Fruit fly (Drosophila melanogaster) whole organism, embryonic: Measurements from ENCODE around the gene CG17777.

Experiments used
- Aef1 ChIP-seq: fragments of 200-800 bp; sonication (Bioruptor generic); IDR thresholded peaks from 3 replicates; pipeline ENCODE4 v1.3.6; 2022; ENCODE audit warnings: missing biosample characterization, missing genetic modification characterization
- B-H1 ChIP-seq: fragments of 200-800 bp; sonication (Bioruptor generic); IDR thresholded peaks from 3 replicates; pipeline ENCODE4 v1.3.6; 2022; ENCODE audit warnings: missing biosample characterization, missing genetic modification characterization
- BEAF-32 ChIP-seq: fragments of 200-800 bp; sonication (Bioruptor generic); optimal IDR thresholded peaks from 3 replicates; lab custom pipeline; 2017; ENCODE audit warnings: missing biosample characterization, missing genetic modification characterization, mild to moderate bottlenecking, moderate library complexity, missing genetic modification reagents
- Bteb2 ChIP-seq: fragments of 200-800 bp; sonication (Bioruptor generic); optimal IDR thresholded peaks from 2 replicates; lab custom pipeline; 2016; ENCODE audit warnings: missing biosample characterization, missing genetic modification characterization
- CG12155 ChIP-seq: fragments of 200-800 bp; sonication (Bioruptor generic); optimal IDR thresholded peaks from 3 replicates; lab custom pipeline; 2016; ENCODE audit warnings: missing biosample characterization, missing genetic modification characterization
- CG14441 ChIP-seq: fragments of 200-800 bp; sonication (Bioruptor generic); IDR thresholded peaks from 2 replicates; pipeline ENCODE4 v1.3.6; 2022; ENCODE audit warnings: missing biosample characterization, missing genetic modification characterization
- CG15269 ChIP-seq: fragments of 200-800 bp; sonication (Bioruptor generic); optimal IDR thresholded peaks from 2 replicates; lab custom pipeline; 2018; ENCODE audit warnings: missing biosample characterization, mild to moderate bottlenecking, missing genetic modification characterization, moderate library complexity
- CG16813 ChIP-seq: fragments of 200-800 bp; sonication (Bioruptor generic); IDR thresholded peaks from 3 replicates; pipeline ENCODE4 v1.3.6; 2022; ENCODE audit warnings: missing biosample characterization, missing genetic modification characterization; ENCODE audit not compliant: partially characterized antibody
- CG16863 ChIP-seq: fragments of 200-800 bp; sonication (Bioruptor generic); optimal IDR thresholded peaks from 3 replicates; lab custom pipeline; 2016; ENCODE audit warnings: missing biosample characterization, missing genetic modification characterization
- CG17361 ChIP-seq: fragments of 200-800 bp; sonication (Bioruptor generic); IDR thresholded peaks from 3 replicates; pipeline ENCODE4 v1.3.6; 2022; ENCODE audit warnings: missing biosample characterization, missing genetic modification characterization
- CG1792 ChIP-seq: fragments of 200-800 bp; sonication (Bioruptor generic); optimal IDR thresholded peaks from 2 replicates; lab custom pipeline; 2016; ENCODE audit warnings: missing biosample characterization, missing genetic modification characterization
- CG1832 ChIP-seq: fragments of 200-800 bp; sonication (Bioruptor generic); optimal IDR thresholded peaks from 2 replicates; lab custom pipeline; 2017; ENCODE audit warnings: missing biosample characterization, mild to moderate bottlenecking, missing genetic modification characterization, inconsistent platforms
- CG2202 ChIP-seq: fragments of 200-800 bp; sonication (Bioruptor generic); optimal IDR thresholded peaks from 2 replicates; lab custom pipeline; 2018; ENCODE audit warnings: missing biosample characterization, mild to moderate bottlenecking, missing genetic modification characterization
- CG31441 ChIP-seq: fragments of 200-800 bp; sonication (Bioruptor generic); IDR thresholded peaks from 2 replicates; pipeline ENCODE4 v1.3.6; 2022; ENCODE audit warnings: missing biosample characterization, missing genetic modification characterization
- CG3407 ChIP-seq: fragments of 200-800 bp; sonication (Bioruptor generic); optimal IDR thresholded peaks from 2 replicates; lab custom pipeline; 2018; ENCODE audit warnings: missing biosample characterization, mild to moderate bottlenecking, missing genetic modification characterization
- CG34376 ChIP-seq: fragments of 200-800 bp; sonication (Bioruptor generic); optimal IDR thresholded peaks from 2 replicates; lab custom pipeline; 2018; ENCODE audit warnings: missing biosample characterization, mild to moderate bottlenecking, missing genetic modification characterization
- CG4328 ChIP-seq: fragments of 200-800 bp; sonication (Bioruptor generic); optimal IDR thresholded peaks from 3 replicates; lab custom pipeline; 2017; ENCODE audit warnings: missing biosample characterization, missing genetic modification reagents, missing genetic modification characterization
- CG4360 ChIP-seq: fragments of 200-800 bp; sonication (Bioruptor generic); IDR thresholded peaks from 2 replicates; pipeline ENCODE4 v1.3.6; 2022; ENCODE audit warnings: missing biosample characterization, missing genetic modification characterization
- CG4424 ChIP-seq: fragments of 200-800 bp; sonication (Bioruptor generic); optimal IDR thresholded peaks from 3 replicates; lab custom pipeline; 2016; ENCODE audit warnings: missing biosample characterization, missing genetic modification characterization
- CG9817 ChIP-seq: fragments of 200-800 bp; sonication (Bioruptor generic); optimal IDR thresholded peaks from 2 replicates; lab custom pipeline; 2018; ENCODE audit warnings: missing biosample characterization, mild to moderate bottlenecking, missing genetic modification characterization, moderate library complexity
- CHES-1-like ChIP-seq: fragments of 200-800 bp; sonication (Bioruptor generic); optimal IDR thresholded peaks from 2 replicates; lab custom pipeline; 2016; ENCODE audit warnings: missing biosample characterization, missing genetic modification characterization
- D19A ChIP-seq: fragments of 200-800 bp; optimal IDR thresholded peaks from 3 replicates; lab custom pipeline; 2019; ENCODE audit warnings: missing biosample characterization, mild to moderate bottlenecking, missing genetic modification characterization, moderate library complexity
- D19B ChIP-seq: fragments of 200-800 bp; sonication (Bioruptor generic); optimal IDR thresholded peaks from 2 replicates; lab custom pipeline; 2017; ENCODE audit warnings: missing biosample characterization, mild to moderate bottlenecking, missing genetic modification characterization
- Dip3 ChIP-seq: fragments of 200-800 bp; sonication (Bioruptor generic); optimal IDR thresholded peaks from 3 replicates; lab custom pipeline; 2016; ENCODE audit warnings: missing biosample characterization, missing genetic modification characterization
- Doc3 ChIP-seq: fragments of 200-800 bp; sonication (Bioruptor generic); IDR thresholded peaks from 3 replicates; pipeline ENCODE4 v1.3.6; 2022; ENCODE audit warnings: missing biosample characterization, missing genetic modification characterization; ENCODE audit not compliant: partially characterized antibody
- Gsc ChIP-seq: fragments of 200-800 bp; sonication (Bioruptor generic); IDR thresholded peaks from 2 replicates; pipeline ENCODE4 v1.3.6; 2022; ENCODE audit warnings: missing biosample characterization, missing genetic modification characterization
- Hmr ChIP-seq: fragments of 200-800 bp; sonication (Bioruptor generic); optimal IDR thresholded peaks from 3 replicates; lab custom pipeline; 2017; ENCODE audit warnings: mild to moderate bottlenecking, missing biosample characterization, missing genetic modification reagents, missing genetic modification characterization
- Hr51 ChIP-seq, 2 experiments: fragments of 200-800 bp; sonication (Bioruptor generic); optimal IDR thresholded peaks; 2 replicates in 1 of 2; 3 replicates in 1 of 2; lab custom pipeline; 2016 to 2018; ENCODE audit warnings: missing biosample characterization in 2 of 2, missing genetic modification characterization in 2 of 2, mild to moderate bottlenecking in 1 of 2, moderate library complexity in 1 of 2
- Ravus ChIP-seq: fragments of 200-800 bp; sonication (Bioruptor generic); IDR thresholded peaks from 2 replicates; pipeline ENCODE4 v1.3.6; 2022; ENCODE audit warnings: missing biosample characterization, missing genetic modification characterization
- Rfx ChIP-seq: fragments of 200-800 bp; sonication (Bioruptor generic); IDR thresholded peaks from 2 replicates; pipeline ENCODE4 v1.3.6; 2022; ENCODE audit warnings: missing biosample characterization, missing genetic modification characterization
- Sin3A ChIP-seq: fragments of >200 bp; optimal IDR thresholded peaks from 2 replicates; lab custom pipeline; 2018
- Tbp ChIP-seq: fragments of >200 bp; optimal IDR thresholded peaks from 2 replicates; lab custom pipeline; 2018; ENCODE audit warnings: missing biosample characterization, missing genetic modification characterization
- crol ChIP-seq: fragments of 200-800 bp; sonication (Bioruptor generic); IDR thresholded peaks from 2 replicates; pipeline ENCODE4 v1.3.6; 2022; ENCODE audit warnings: missing biosample characterization, missing genetic modification characterization
- danr ChIP-seq: fragments of 200-800 bp; sonication (Bioruptor generic); IDR thresholded peaks from 2 replicates; pipeline ENCODE4 v1.3.6; 2022; ENCODE audit warnings: missing biosample characterization, missing genetic modification characterization
- esg ChIP-seq: fragments of 200-800 bp; sonication (Bioruptor generic); conservative IDR thresholded peaks from 2 replicates; pipeline ENCODE4 v1.3.6; 2022; ENCODE audit warnings: missing biosample characterization, missing genetic modification characterization
- eyg ChIP-seq: fragments of 200-800 bp; sonication (Bioruptor generic); optimal IDR thresholded peaks from 3 replicates; lab custom pipeline; 2016; ENCODE audit warnings: missing biosample characterization, missing genetic modification characterization
- fru ChIP-seq: fragments of >200 bp; optimal IDR thresholded peaks from 2 replicates; lab custom pipeline; 2017
- gcm2 ChIP-seq: fragments of 200-800 bp; sonication (Bioruptor generic); optimal IDR thresholded peaks from 2 replicates; lab custom pipeline; 2016; ENCODE audit warnings: missing biosample characterization, missing genetic modification characterization
- grau ChIP-seq: fragments of 200-800 bp; optimal IDR thresholded peaks from 3 replicates; lab custom pipeline; 2019; ENCODE audit warnings: missing biosample characterization, mild to moderate bottlenecking, missing genetic modification characterization, moderate library complexity
- hbn ChIP-seq: fragments of 200-800 bp; sonication (Bioruptor generic); IDR thresholded peaks from 2 replicates; pipeline ENCODE4 v1.3.6; 2022; ENCODE audit warnings: missing biosample characterization, missing genetic modification characterization; ENCODE audit not compliant: partially characterized antibody
- lilli ChIP-seq: fragments of 200-800 bp; sonication (Bioruptor generic); optimal IDR thresholded peaks from 3 replicates; lab custom pipeline; 2016; ENCODE audit warnings: missing biosample characterization, missing genetic modification characterization
- nom ChIP-seq: fragments of 200-800 bp; sonication (Bioruptor generic); optimal IDR thresholded peaks from 2 replicates; lab custom pipeline; 2017; ENCODE audit warnings: missing biosample characterization, missing genetic modification characterization, mild to moderate bottlenecking, moderate library complexity, missing genetic modification reagents
- pnt ChIP-seq: fragments of 200-800 bp; sonication (Bioruptor generic); optimal IDR thresholded peaks from 3 replicates; lab custom pipeline; 2016; ENCODE audit warnings: missing biosample characterization, missing genetic modification characterization
- pum ChIP-seq: fragments of 200-800 bp; sonication (Bioruptor generic); optimal IDR thresholded peaks from 2 replicates; lab custom pipeline; 2016; ENCODE audit warnings: missing biosample characterization, missing genetic modification characterization
- slou ChIP-seq: fragments of 200-800 bp; sonication (Bioruptor generic); optimal IDR thresholded peaks from 3 replicates; lab custom pipeline; 2016; ENCODE audit warnings: missing biosample characterization, missing genetic modification characterization
- slp2 ChIP-seq: fragments of 200-800 bp; sonication (Bioruptor generic); optimal IDR thresholded peaks from 2 replicates; lab custom pipeline; 2016; ENCODE audit warnings: missing biosample characterization, missing genetic modification characterization
- sug ChIP-seq: fragments of 200-800 bp; optimal IDR thresholded peaks from 2 replicates; lab custom pipeline; 2019; ENCODE audit warnings: missing biosample characterization, mild to moderate bottlenecking, missing genetic modification characterization, moderate library complexity
- toy ChIP-seq: fragments of 200-800 bp; sonication (Bioruptor generic); IDR thresholded peaks from 2 replicates; pipeline ENCODE4 v1.3.6; 2022; ENCODE audit warnings: missing biosample characterization, missing genetic modification characterization
- twi ChIP-seq: fragments of 200-800 bp; optimal IDR thresholded peaks from 2 replicates; lab custom pipeline; 2019; ENCODE audit warnings: missing biosample characterization, mild to moderate bottlenecking, missing genetic modification characterization, moderate library complexity
- wdn ChIP-seq: fragments of 200-800 bp; sonication (Bioruptor generic); IDR thresholded peaks from 2 replicates; pipeline ENCODE4 v1.3.6; 2022; ENCODE audit warnings: missing biosample characterization, missing genetic modification characterization
- wek ChIP-seq: fragments of 200-800 bp; sonication (Bioruptor generic); optimal IDR thresholded peaks from 3 replicates; lab custom pipeline; 2018; ENCODE audit warnings: missing biosample characterization, mild to moderate bottlenecking, missing genetic modification characterization, moderate library complexity
- zfh2 ChIP-seq: fragments of 200-800 bp; sonication (Bioruptor generic); optimal IDR thresholded peaks from 2 replicates; lab custom pipeline; 2016; ENCODE audit warnings: missing biosample characterization, missing genetic modification characterization

CG17777 gene

DNA sequence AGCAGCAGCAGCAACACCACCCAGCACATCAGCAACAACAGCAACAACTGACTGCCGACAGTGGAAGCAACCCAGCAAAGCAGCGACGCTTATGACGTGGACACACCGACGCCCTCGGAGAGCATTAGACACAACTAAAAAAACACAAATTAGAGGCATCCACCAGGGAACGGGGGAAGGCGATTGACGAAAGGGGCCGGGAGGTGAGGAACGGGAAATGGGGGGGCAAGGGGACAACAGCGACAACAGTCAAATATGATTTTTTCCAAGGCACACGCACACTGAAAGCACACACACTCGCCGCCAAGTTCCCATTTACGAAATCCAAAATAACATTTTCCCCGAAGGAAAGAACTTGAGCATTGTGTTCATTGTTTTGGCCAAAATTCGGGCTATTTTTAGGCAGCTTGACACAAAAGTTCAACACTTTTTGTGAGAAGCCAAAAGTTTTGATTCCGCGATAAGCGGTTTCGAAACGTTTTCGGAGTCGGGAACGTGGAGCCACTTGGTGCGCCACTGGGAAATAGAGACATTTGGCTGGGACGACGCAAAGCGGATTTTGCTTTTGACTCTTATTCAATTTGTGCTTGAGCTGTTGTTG lies 22.1 kb downstream of the CG17777 start (continued):
- TF ChIP-seq D19A (tag; lab: Kevin White, UChicago) (no peak), CG4328 (no peak), lilli (peak; percentile 13), BEAF-32 (no peak), slou (GFP tag; lab: Kevin White, UChicago) (no peak), wdn (GFP tag; lab: Robert Waterston, UW) (no peak), fru (no peak), CG12155 (no peak), twi (tag; lab: Kevin White, UChicago) (no peak), nom (GFP tag; lab: Kevin White, UChicago) (no peak), CG1792 (GFP tag; lab: Kevin White, UChicago) (no peak), CG3407 (GFP tag; lab: Kevin White, UChicago) (no peak), esg (GFP tag; lab: Robert Waterston, UW) (no peak; the same call in 1 of the 2 replicates), Gsc (GFP tag; lab: Robert Waterston, UW) (no peak), wek (GFP tag; lab: Kevin White, UChicago) (no peak), Rfx (GFP tag; lab: Robert Waterston, UW) (peak; percentile 67), hbn (GFP tag; lab: Robert Waterston, UW) (no peak), CG4424 (GFP tag; lab: Kevin White, UChicago) (no peak), Tbp (no peak), pum (GFP tag; lab: Kevin White, UChicago) (no peak), CG17361 (GFP tag; lab: Robert Waterston, UW) (0 out of 3 replicates have a peak, but pooled peaks have one; percentile 20), D19B (peak; percentile 8), CG9817 (tag; lab: Kevin White, UChicago) (peak; percentile 14), CG14441 (GFP tag; lab: Robert Waterston, UW) (no peak), slp2 (GFP tag; lab: Kevin White, UChicago) (no peak), Dip3 (no peak), CG15269 (tag; lab: Kevin White, UChicago) (no peak), Hmr (no peak), danr (GFP tag; lab: Robert Waterston, UW) (no peak), CG34376 (GFP tag; lab: Kevin White, UChicago) (no peak), sug (no peak), CG16813 (GFP tag; lab: Robert Waterston, UW) (no peak), zfh2 (peak; percentile 15), Bteb2 (no peak), Doc3 (no peak), gcm2 (GFP tag; lab: Kevin White, UChicago) (no peak), grau (peak; percentile 16), CG31441 (0 out of 2 replicates have a peak, but pooled peaks have one; percentile 9), CG1832 (GFP tag; lab: Kevin White, UChicago) (no peak), pnt (GFP tag; lab: Kevin White, UChicago) (no peak), CG2202 (tag; lab: Kevin White, UChicago) (no peak), Sin3A (lab: Kevin White, UChicago) (no peak), Aef1 (peak; percentile 47; the same call in 2 of the 3 replicates), CHES-1-like (GFP tag; lab: Kevin White, UChicago) (no peak), toy (GFP tag; lab: Robert Waterston, UW) (no peak), eyg (GFP tag; lab: Kevin White, UChicago) (no peak), Hr51 (GFP tag; optimal IDR thresholded peaks at IDR 0.05; lab: Kevin White, UChicago) (peak in 1 of 2 experiments; percentile 11), B-H1 (no peak), crol (GFP tag; lab: Robert Waterston, UW) (peak; percentile 91), CG4360 (GFP tag; lab: Robert Waterston, UW) (no peak), CG16863 (no peak), Ravus (GFP tag; lab: Robert Waterston, UW) (no peak)
